Worm (Caenorhabditis elegans) whole organism, L2 larva: ENCODE data around the gene W02H3.3.

Source experiments
- ama-1 ChIP-seq: fragments of 150-350 bp; optimal IDR thresholded peaks from 2 replicates; lab custom pipeline; 2018; ENCODE audit warnings: inconsistent platforms
- lin-11 ChIP-seq: fragments of 150-350 bp; sonication (generic microtip); optimal IDR thresholded peaks from 2 replicates; lab custom pipeline; 2014; ENCODE audit warnings: missing biosample characterization, missing genetic modification characterization, inconsistent platforms, mixed read lengths
- nhr-11 ChIP-seq: fragments of 150-350 bp; optimal IDR thresholded peaks from 2 replicates; lab custom pipeline; 2014; ENCODE audit warnings: missing biosample characterization, missing genetic modification characterization
- nhr-21 ChIP-seq: fragments of 150-350 bp; optimal IDR thresholded peaks from 2 replicates; lab custom pipeline; 2014; ENCODE audit warnings: missing biosample characterization, missing genetic modification characterization
- nhr-25 ChIP-seq: fragments of 150-350 bp; sonication (generic microtip); optimal IDR thresholded peaks from 3 replicates; lab custom pipeline; 2014; ENCODE audit warnings: missing biosample characterization, missing genetic modification characterization
- nhr-77 ChIP-seq: fragments of 150-350 bp; optimal IDR thresholded peaks from 2 replicates; lab custom pipeline; 2014; ENCODE audit warnings: missing biosample characterization, missing genetic modification characterization
- skn-1 ChIP-seq: sonication (generic microtip); optimal IDR thresholded peaks from 2 replicates; lab custom pipeline; 2017; ENCODE audit warnings: missing biosample characterization, missing genetic modification characterization
- ztf-11 ChIP-seq: sonication (generic microtip); optimal IDR thresholded peaks from 2 replicates; lab custom pipeline; 2017; ENCODE audit warnings: missing biosample characterization, missing genetic modification characterization

DNA sequence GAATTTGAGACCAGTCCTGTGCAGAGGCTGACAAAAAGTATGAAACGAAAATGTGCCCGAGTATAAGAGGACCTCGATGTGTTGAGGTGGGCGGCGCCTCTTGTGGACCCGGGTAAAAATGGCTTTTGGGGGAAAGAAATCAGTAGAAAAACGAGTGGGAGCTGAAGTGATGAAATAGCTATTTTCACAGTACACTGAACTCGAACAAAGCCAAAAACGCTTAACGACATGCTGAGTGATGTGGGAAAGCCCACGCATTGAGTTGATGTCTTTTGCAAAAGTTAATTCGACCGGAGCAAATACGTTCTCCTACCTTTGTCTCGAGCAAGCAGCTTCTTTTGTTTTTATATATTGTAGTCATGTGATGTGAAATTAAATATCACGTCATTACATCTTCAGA is 18.7 kb upstream of the W02H3.3 start, which contains the start of gene nlp-66:
- TF ChIP-seq ama-1 (lab: Kevin White, UChicago) (no peak), nhr-77 (no peak), nhr-21 (no peak), skn-1 (tag; lab: Kevin White, UChicago) (no peak), lin-11 (no peak), nhr-25 (tag; lab: Kevin White, UChicago) (no peak), ztf-11 (tag; lab: Kevin White, UChicago) (no peak), nhr-11 (tag; lab: Kevin White, UChicago) (no peak)
